Worm (Caenorhabditis elegans): ENCODE results near the gene F54F2.14.

Gene F54F2.14

DNA sequence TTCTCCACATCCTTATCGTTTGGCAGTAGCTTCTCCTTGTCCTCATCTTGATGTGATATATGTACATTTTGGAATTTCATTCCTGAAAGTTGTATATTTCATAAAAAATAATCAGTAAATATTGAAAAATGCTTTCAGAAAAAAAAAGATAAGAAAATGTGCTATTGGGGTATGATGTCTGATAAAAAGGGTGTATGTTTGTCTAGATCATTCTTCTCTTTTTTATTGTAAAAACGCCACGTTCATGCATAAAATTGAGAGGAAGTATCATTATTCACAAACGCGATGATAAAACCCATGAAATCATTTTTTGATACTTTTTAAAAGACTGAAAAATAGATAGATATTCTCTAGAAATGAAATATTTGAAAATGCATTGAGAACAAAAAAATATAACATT, 42.7 kb upstream of the F54F2.14 start (continued):
- TF ChIP-seq spr-1 (tag; optimal IDR thresholded peaks at IDR 0.05) (no peak), egl-43 (GFP tag; IDR thresholded peaks at IDR 0.05) (no peak), F10B5.3 (tag; optimal IDR thresholded peaks at IDR 0.05) (no peak), ceh-82 (tag; optimal IDR thresholded peaks at IDR 0.05) (no peak), hlh-30 (tag; optimal IDR thresholded peaks at IDR 0.05; ENCODE audit: insufficient read depth) (peak; percentile 2), unc-39 (tag; optimal IDR thresholded peaks at IDR 0.05) (no peak), unc-62 (GFP tag; optimal IDR thresholded peaks at IDR 0.05 in 1 of 2) (no peak), unc-62 (tag; optimal IDR thresholded peaks at IDR 0.05) (no peak), nhr-28 (tag; optimal IDR thresholded peaks at IDR 0.05) (peak; percentile 70), pha-4 (GFP tag; IDR thresholded peaks at IDR 0.05) (no peak), pha-4 (tag; optimal IDR thresholded peaks at IDR 0.05) (no peak), hmg-1.1 (GFP tag; IDR thresholded peaks at IDR 0.05) (no peak), ceh-28 (tag; optimal IDR thresholded peaks at IDR 0.05) (no peak), zfp-3 (GFP tag; conservative IDR thresholded peaks at IDR 0.05) (no peak), lin-29 (GFP tag; IDR thresholded peaks at IDR 0.05) (no peak), mep-1 (tag; optimal IDR thresholded peaks at IDR 0.05) (peak; percentile 37), lsy-2 (tag; optimal IDR thresholded peaks at IDR 0.05) (peak in 1 of 2 experiments; percentile 29), ama-1 (optimal IDR thresholded peaks at IDR 0.05) (no peak), hlh-11 (tag; optimal IDR thresholded peaks at IDR 0.05) (peak; percentile 78), dmd-8 (GFP tag; IDR thresholded peaks at IDR 0.05) (no peak), set-16 (GFP tag; IDR thresholded peaks at IDR 0.05) (no peak), tra-1 (GFP tag; IDR thresholded peaks at IDR 0.05) (no peak), snpc-4 (tag; optimal IDR thresholded peaks at IDR 0.05) (no peak), ces-1 (GFP tag; optimal IDR thresholded peaks at IDR 0.05) (no peak), zfp-2 (tag; optimal IDR thresholded peaks at IDR 0.05) (no peak), ctbp-1 (GFP tag; IDR thresholded peaks at IDR 0.05) (no peak), aly-2 (tag; optimal IDR thresholded peaks at IDR 0.05) (no peak)

- no peak for TF ChIP-seq ceh-28 (tag; optimal IDR thresholded peaks at IDR 0.05)
- no peak for TF ChIP-seq nhr-111 (GFP tag; optimal IDR thresholded peaks at IDR 0.05)
- no peak for TF ChIP-seq daf-8 (GFP tag; IDR thresholded peaks at IDR 0.05)
- no peak for TF ChIP-seq jun-1 (tag; optimal IDR thresholded peaks at IDR 0.05)
- TF ChIP-seq madf-9 (GFP tag; conservative IDR thresholded peaks at IDR 0.05): no peak
- peak; percentile 25 for TF ChIP-seq cey-2 (tag; optimal IDR thresholded peaks at IDR 0.05; ENCODE audit: borderline replicate concordance, insufficient read depth)
- peak; percentile 60 for TF ChIP-seq aha-1 (tag)
- TF ChIP-seq lin-29 (GFP tag; IDR thresholded peaks at IDR 0.05): no peak
- no peak for TF ChIP-seq egl-43 (GFP tag; IDR thresholded peaks at IDR 0.05)
- TF ChIP-seq nhr-11 (tag; optimal IDR thresholded peaks at IDR 0.05): no peak
- peak in 1 of 2 experiments; percentile 54 for TF ChIP-seq lsy-2 (tag; optimal IDR thresholded peaks at IDR 0.05)
- no peak for TF ChIP-seq zag-1 (tag; optimal IDR thresholded peaks at IDR 0.05)
- TF ChIP-seq Y75B8A.6 (GFP tag; IDR thresholded peaks at IDR 0.05): no peak
- no peak for TF ChIP-seq nhr-237 (tag; optimal IDR thresholded peaks at IDR 0.05)
- TF ChIP-seq attf-4 (tag; optimal IDR thresholded peaks at IDR 0.05): no peak
- TF ChIP-seq ceh-32 (tag; optimal IDR thresholded peaks at IDR 0.05; ENCODE audit: poor library complexity): no peak
- TF ChIP-seq sdz-12 (GFP tag; optimal IDR thresholded peaks at IDR 0.05): no peak
- TF ChIP-seq dmd-8 (GFP tag; IDR thresholded peaks at IDR 0.05): no peak
- no peak for TF ChIP-seq tag-97 (GFP tag; IDR thresholded peaks at IDR 0.05)
- no peak for TF ChIP-seq nhr-25 (tag; optimal IDR thresholded peaks at IDR 0.05; ENCODE audit: borderline replicate concordance, insufficient read depth)
- TF ChIP-seq ZK546.5 (tag; optimal IDR thresholded peaks at IDR 0.05): no peak
- no peak for TF ChIP-seq duxl-1 (tag; optimal IDR thresholded peaks at IDR 0.05; ENCODE audit: poor library complexity)
- peak; percentile 92 for TF ChIP-seq dmd-6 (GFP tag; IDR thresholded peaks at IDR 0.05)
- no peak for TF ChIP-seq D1046.2 (GFP tag; IDR thresholded peaks at IDR 0.05)
- peak in 1 of 2 experiments; percentile 50 for TF ChIP-seq hif-1 (tag; optimal IDR thresholded peaks at IDR 0.05)
- TF ChIP-seq gei-8 (GFP tag; optimal IDR thresholded peaks at IDR 0.05): peak; percentile 10
- TF ChIP-seq unc-39 (tag; optimal IDR thresholded peaks at IDR 0.05): no peak
- no peak for TF ChIP-seq spr-3 (GFP tag; optimal IDR thresholded peaks at IDR 0.05)
- TF ChIP-seq fos-1 (tag; optimal IDR thresholded peaks at IDR 0.05): no peak
- TF ChIP-seq ama-1 (optimal IDR thresholded peaks at IDR 0.05): no peak
- TF ChIP-seq skn-1 (tag; optimal IDR thresholded peaks at IDR 0.05): no peak
- TF ChIP-seq ceh-44 (GFP tag; IDR thresholded peaks at IDR 0.05): no peak
Measured at ce11 chrIII:8749487-8749886, 41.9 kb upstream of the F54F2.14 start, which contains the start of gene sma-2. Gene sma-2, plus strand, starts transcription at chrIII:8749680.
